Fruit fly (Drosophila melanogaster): ENCODE results near the gene Dyro.

The Dyro gene

dm6 chr3L:11285066-11285465 is 10.7 kb downstream of the Dyro start (continued):
- TF ChIP-seq vvl (GFP tag; IDR thresholded peaks at IDR 0.05) (peak; percentile 78), Nf-YB (GFP tag; optimal IDR thresholded peaks at IDR 0.05) (no peak), bab2 (GFP tag; optimal IDR thresholded peaks at IDR 0.05) (no peak), Atf-2 (GFP tag; optimal IDR thresholded peaks at IDR 0.05) (no peak), unpg (GFP tag; optimal IDR thresholded peaks at IDR 0.05) (no peak), CG18764 (GFP tag; optimal IDR thresholded peaks at IDR 0.05) (peak; percentile 53), CG17829 (tag; optimal IDR thresholded peaks at IDR 0.05) (peak; percentile 59), CG10274 (GFP tag; optimal IDR thresholded peaks at IDR 0.05) (no peak), MTF-1 (GFP tag; optimal IDR thresholded peaks at IDR 0.05; ENCODE audit: borderline replicate concordance) (no peak), CG4424 (GFP tag; optimal IDR thresholded peaks at IDR 0.05) (peak; percentile 52), CG10543 (GFP tag; optimal IDR thresholded peaks at IDR 0.05) (no peak), CG11696 (GFP tag; IDR thresholded peaks at IDR 0.05) (peak; percentile 39; the same call in 1 of the 2 replicates), Hmr (GFP tag; optimal IDR thresholded peaks at IDR 0.05) (no peak), aop (GFP tag; IDR thresholded peaks at IDR 0.05) (no peak), CG4820 (GFP tag; optimal IDR thresholded peaks at IDR 0.05) (peak; percentile 53), CG5245 (GFP tag; optimal IDR thresholded peaks at IDR 0.05) (peak; percentile 37), Six4 (GFP tag; optimal IDR thresholded peaks at IDR 0.05) (no peak), Rfx (GFP tag; IDR thresholded peaks at IDR 0.05) (peak; percentile 67), CG2678 (tag; optimal IDR thresholded peaks at IDR 0.05) (peak; percentile 81), pros (GFP tag; optimal IDR thresholded peaks at IDR 0.05) (no peak), Oli (tag; optimal IDR thresholded peaks at IDR 0.05) (no peak), Dip3 (GFP tag; optimal IDR thresholded peaks at IDR 0.05) (no peak), Neu2 (GFP tag; optimal IDR thresholded peaks at IDR 0.05; ENCODE audit: borderline replicate concordance) (no peak), CG7357 (GFP tag; IDR thresholded peaks at IDR 0.05) (no peak), CG4404 (GFP tag; IDR thresholded peaks at IDR 0.05) (no peak), dimm (GFP tag; IDR thresholded peaks at IDR 0.05) (no peak), Drgx (GFP tag; IDR thresholded peaks at IDR 0.05) (peak; percentile 43), mld (GFP tag; IDR thresholded peaks at IDR 0.05; ENCODE audit: partially characterized antibody) (no peak), fru (optimal IDR thresholded peaks at IDR 0.05) (no peak), jumu (GFP tag; optimal IDR thresholded peaks at IDR 0.05) (no peak), nom (GFP tag; optimal IDR thresholded peaks at IDR 0.05) (no peak), CG30020 (tag; optimal IDR thresholded peaks at IDR 0.05) (no peak), Scr (GFP tag; IDR thresholded peaks at IDR 0.05; ENCODE audit: partially characterized antibody) (no peak), D19A (tag; optimal IDR thresholded peaks at IDR 0.05) (peak; percentile 67), CG3726 (GFP tag; IDR thresholded peaks at IDR 0.05) (no peak), zf30C (GFP tag; optimal IDR thresholded peaks at IDR 0.05) (no peak), CG16863 (GFP tag; optimal IDR thresholded peaks at IDR 0.05) (no peak), nmo (GFP tag; optimal IDR thresholded peaks at IDR 0.05) (peak; percentile 50), CG8944 (GFP tag; optimal IDR thresholded peaks at IDR 0.05) (no peak), CG10321 (GFP tag; IDR thresholded peaks at IDR 0.05) (no peak), gro (GFP tag; optimal IDR thresholded peaks at IDR 0.05) (no peak), ro (GFP tag; IDR thresholded peaks at IDR 0.05) (no peak), gsb-n (tag; optimal IDR thresholded peaks at IDR 0.05) (no peak), CG11085 (GFP tag; IDR thresholded peaks at IDR 0.05) (0 out of 2 replicates have a peak, but pooled peaks have one; percentile 20), CG6791 (GFP tag; IDR thresholded peaks at IDR 0.05; ENCODE audit: partially characterized antibody) (no peak), CG6689 (GFP tag; IDR thresholded peaks at IDR 0.05) (peak; percentile 46; the same call in 1 of the 2 replicates), pfk (GFP tag; optimal IDR thresholded peaks at IDR 0.05) (no peak), so (GFP tag; IDR thresholded peaks at IDR 0.05) (no peak), Lhr (GFP tag; optimal IDR thresholded peaks at IDR 0.05) (no peak), CG13775 (GFP tag; optimal IDR thresholded peaks at IDR 0.05) (no peak), ken (GFP tag; IDR thresholded peaks at IDR 0.05) (no peak), ttk (GFP tag; IDR thresholded peaks at IDR 0.05) (no peak)

All from whole organism, embryonic.